Worm (Caenorhabditis elegans): ENCODE data around the gene C05D12.4.

Gene C05D12.4

DNA sequence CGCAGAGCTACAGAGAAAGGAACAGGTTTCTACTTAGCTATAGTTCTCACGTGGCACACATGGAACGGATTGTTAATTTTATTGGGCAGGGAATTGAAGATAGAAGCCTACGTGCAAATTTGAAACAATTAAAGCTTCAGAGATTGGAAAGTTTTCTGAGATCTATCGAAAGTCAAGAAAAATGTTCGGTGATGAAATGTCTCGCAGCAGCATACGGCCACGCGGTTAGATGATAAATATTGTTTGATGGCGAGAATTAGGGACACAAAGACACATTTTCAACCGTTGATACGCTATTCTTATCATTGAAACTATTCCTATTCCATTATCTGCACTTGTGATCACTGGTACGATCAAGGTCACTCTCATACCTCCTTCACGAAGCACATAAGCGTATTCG lies 40.9 kb downstream of the C05D12.4 start (continued):
- TF ChIP-seq aptf-2 (GFP tag; conservative IDR thresholded peaks at IDR 0.05) (no peak), F23B12.7 (tag; optimal IDR thresholded peaks at IDR 0.05; ENCODE audit: insufficient read depth) (no peak), lin-26 (GFP tag; IDR thresholded peaks at IDR 0.05) (0 out of 2 replicates have a peak, but pooled peaks have one; percentile 17)

DNA sequence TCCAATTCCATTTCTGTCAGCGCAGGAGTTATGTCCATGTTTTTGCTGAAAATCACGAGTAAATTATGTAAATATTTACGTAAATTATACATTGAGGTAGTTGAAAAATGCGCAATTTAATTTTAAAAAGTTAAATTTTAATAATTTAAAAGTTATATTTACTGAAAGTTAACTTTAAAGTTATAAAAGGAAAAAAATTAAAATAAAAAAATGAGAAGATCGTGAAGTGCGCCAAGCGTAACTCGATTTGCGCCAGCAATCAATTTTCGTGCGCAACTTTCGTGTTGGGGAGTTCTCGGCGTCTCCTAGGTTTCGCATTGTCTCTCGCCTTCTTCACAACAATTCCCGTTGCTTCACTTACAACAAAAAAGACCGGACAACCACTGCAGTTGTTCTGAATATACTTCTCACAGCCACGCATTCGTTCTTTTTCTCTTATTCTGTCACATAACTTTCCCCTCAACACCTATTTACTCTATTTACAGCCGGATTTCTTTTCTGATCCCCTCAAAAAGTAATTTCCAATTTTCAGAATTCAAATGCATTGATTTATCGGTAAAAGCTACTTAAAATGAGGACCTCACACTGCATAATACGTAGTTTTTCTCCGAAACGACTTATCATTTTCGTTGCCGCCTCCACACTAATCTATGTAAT lies 42.0 kb downstream of the C05D12.4 start, which contains the start of the genes metl-1 and W02B12.11:
TSS of gene metl-1 (minus strand) at position 51 of the 657 bp plus-strand sequence.
TSS of gene W02B12.11 (plus strand) at position 337 of the 657 bp plus-strand sequence.
- peak; percentile 87 for TF ChIP-seq lin-54 (GFP tag; optimal IDR thresholded peaks at IDR 0.05)
- no peak for TF ChIP-seq ztf-28 (GFP tag; IDR thresholded peaks at IDR 0.05)
- peak; percentile 25 for TF ChIP-seq F23B12.7 (tag; optimal IDR thresholded peaks at IDR 0.05; ENCODE audit: insufficient read depth)
- 0 out of 2 replicates have a peak, but pooled peaks have one; percentile 38 for TF ChIP-seq egl-18 (GFP tag; IDR thresholded peaks at IDR 0.05)
- TF ChIP-seq F55B11.4 (tag; optimal IDR thresholded peaks at IDR 0.05; ENCODE audit: borderline replicate concordance, insufficient read depth) = no peak
- TF ChIP-seq ceh-79 (tag; optimal IDR thresholded peaks at IDR 0.05) = no peak
- TF ChIP-seq nfyb-1 (GFP tag; IDR thresholded peaks at IDR 0.05) = peak; percentile 87
- TF ChIP-seq atf-7 (tag; optimal IDR thresholded peaks at IDR 0.05) = peak; percentile 53
- TF ChIP-seq sea-2 (GFP tag; IDR thresholded peaks at IDR 0.05) = no peak
- peak; percentile 43 for TF ChIP-seq ceh-27 (GFP tag; optimal IDR thresholded peaks at IDR 0.05)
- TF ChIP-seq zfh-2 (GFP tag; conservative IDR thresholded peaks at IDR 0.05) = peak; percentile 69; the same call in 1 of the 2 replicates
- TF ChIP-seq tlf-1 (GFP tag; optimal IDR thresholded peaks at IDR 0.05) = peak; percentile 74
- no peak for TF ChIP-seq Y79H2A.3 (GFP tag; conservative IDR thresholded peaks at IDR 0.05)
- peak; percentile 9 for TF ChIP-seq B0035.1 (tag; optimal IDR thresholded peaks at IDR 0.05)
- peak; percentile 69 for TF ChIP-seq attf-3 (GFP tag; conservative IDR thresholded peaks at IDR 0.05)
- peak; percentile 92 for TF ChIP-seq hmg-1.2 (GFP tag; IDR thresholded peaks at IDR 0.05)
- TF ChIP-seq lir-1 (GFP tag; conservative IDR thresholded peaks at IDR 0.05) = 0 out of 2 replicates have a peak, but pooled peaks have one; percentile 30
- TF ChIP-seq chd-7 (tag; optimal IDR thresholded peaks at IDR 0.05) = peak; percentile 52
- peak; percentile 93 for TF ChIP-seq Y53G8AR.9 (GFP tag; conservative IDR thresholded peaks at IDR 0.05)
- TF ChIP-seq aptf-3 (GFP tag; IDR thresholded peaks at IDR 0.05) = no peak
- TF ChIP-seq ceh-100 (GFP tag; IDR thresholded peaks at IDR 0.05) = peak; percentile 76
- TF ChIP-seq athp-1 (tag; optimal IDR thresholded peaks at IDR 0.05) = no peak
- TF ChIP-seq mes-4 (tag; optimal IDR thresholded peaks at IDR 0.05) = no peak
- no peak for TF ChIP-seq nfya-1 (tag; optimal IDR thresholded peaks at IDR 0.05; ENCODE audit: borderline replicate concordance, insufficient read depth)
- peak; percentile 92 for TF ChIP-seq rcor-1 (GFP tag; IDR thresholded peaks at IDR 0.05)
- peak; percentile 72; the same call in 1 of the 2 replicates for TF ChIP-seq Y56A3A.18 (GFP tag; IDR thresholded peaks at IDR 0.05)
- TF ChIP-seq ceh-40 (GFP tag; IDR thresholded peaks at IDR 0.05) = no peak
- TF ChIP-seq snpc-3.4 (tag; optimal IDR thresholded peaks at IDR 0.05) = peak; percentile 41
- TF ChIP-seq C17E4.6 (GFP tag; IDR thresholded peaks at IDR 0.05) = peak; percentile 67; the same call in 1 of the 2 replicates
- no peak for TF ChIP-seq nhr-179 (tag; optimal IDR thresholded peaks at IDR 0.05)
- no peak; the same call in 1 of the 2 replicates for TF ChIP-seq B0019.2 (GFP tag; conservative IDR thresholded peaks at IDR 0.05)
- peak; percentile 70 for TF ChIP-seq repo-1 (tag; optimal IDR thresholded peaks at IDR 0.05)
- TF ChIP-seq mcd-1 (GFP tag; IDR thresholded peaks at IDR 0.05) = peak; percentile 88
- peak; percentile 92 for TF ChIP-seq ekl-4 (GFP tag; IDR thresholded peaks at IDR 0.05)
- peak; percentile 85 for TF ChIP-seq B0336.3 (GFP tag; IDR thresholded peaks at IDR 0.05)
- peak; percentile 50 for TF ChIP-seq somi-1 (GFP tag; optimal IDR thresholded peaks at IDR 0.05)
- TF ChIP-seq lin-35 (GFP tag; optimal IDR thresholded peaks at IDR 0.05) = peak in 2 of 3 experiments; percentile 53 to 82
- TF ChIP-seq B0261.1 (tag; optimal IDR thresholded peaks at IDR 0.05) = peak; percentile 3
- TF ChIP-seq efl-1 (GFP tag; optimal IDR thresholded peaks at IDR 0.05) = no peak
- peak; percentile 67 for TF ChIP-seq madf-8 (GFP tag; conservative IDR thresholded peaks at IDR 0.05)
- peak; percentile 75 for TF ChIP-seq lsl-1 (GFP tag; optimal IDR thresholded peaks at IDR 0.05)
- TF ChIP-seq dpl-1 (GFP tag; optimal IDR thresholded peaks at IDR 0.05) = peak; percentile 29
- TF ChIP-seq Y67H2A.10 (GFP tag; conservative IDR thresholded peaks at IDR 0.05) = no peak

Measured in whole organism, young adult.